Worm (Caenorhabditis elegans): ENCODE measurements around the gene Y55D5A.3.
A peak's percentile ranks its signal among the peaks of the same experiment; 100 is the strongest.

The Y55D5A.3 gene

DNA sequence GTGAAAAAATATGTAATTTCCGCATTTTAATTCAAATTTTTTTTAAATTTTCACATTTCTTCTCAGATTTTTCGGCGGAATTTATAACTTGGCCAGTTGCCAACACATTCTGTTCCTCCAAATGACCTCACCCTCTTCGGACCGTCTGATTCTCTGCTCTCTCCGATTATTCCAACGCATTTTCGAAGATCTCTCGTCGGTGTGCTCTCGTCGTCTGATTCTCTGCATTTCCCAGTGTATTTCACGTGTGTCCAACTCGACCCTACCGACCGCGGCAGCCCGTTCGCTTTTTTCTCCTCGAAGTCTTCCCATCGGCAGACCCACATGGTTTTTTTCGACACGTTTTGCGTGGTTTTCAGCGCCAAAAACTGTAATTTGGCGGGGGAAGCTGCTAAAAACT, 28.3 kb downstream of the Y55D5A.3 start:
- TF ChIP-seq ceh-82 (tag; optimal IDR thresholded peaks at IDR 0.05) = peak in 1 of 3 experiments; percentile 25
- no peak for TF ChIP-seq lin-39 (tag; optimal IDR thresholded peaks at IDR 0.05)
- TF ChIP-seq lir-3 (tag; optimal IDR thresholded peaks at IDR 0.05; ENCODE audit: poor library complexity) = no peak
- no peak for TF ChIP-seq zip-4 (GFP tag; optimal IDR thresholded peaks at IDR 0.05)
- TF ChIP-seq hlh-4 (tag; optimal IDR thresholded peaks at IDR 0.05) = no peak
- peak; percentile 64 to 68 for TF ChIP-seq efl-1 (optimal IDR thresholded peaks at IDR 0.05)
- TF ChIP-seq efl-1 (GFP tag; optimal IDR thresholded peaks at IDR 0.05 in 1 of 2) = peak in 1 of 2 experiments; percentile 32
- no peak for TF ChIP-seq jun-1 (tag; optimal IDR thresholded peaks at IDR 0.05)
- no peak for TF ChIP-seq dsc-1 (tag; optimal IDR thresholded peaks at IDR 0.05)
- peak in 2 of 3 experiments; percentile 32 to 34 for TF ChIP-seq dpl-1 (GFP tag; optimal IDR thresholded peaks at IDR 0.05)
- no peak for TF ChIP-seq swsn-7 (tag; optimal IDR thresholded peaks at IDR 0.05)
- TF ChIP-seq F16B12.6 (tag; optimal IDR thresholded peaks at IDR 0.05) = peak; percentile 9
- TF ChIP-seq nhr-237 (tag; optimal IDR thresholded peaks at IDR 0.05) = no peak
- TF ChIP-seq lin-35 (GFP tag; optimal IDR thresholded peaks at IDR 0.05) = peak; percentile 20 to 28
- peak; percentile 29 for TF ChIP-seq nhr-85 (tag)
- no peak for TF ChIP-seq alr-1 (tag; optimal IDR thresholded peaks at IDR 0.05; ENCODE audit: borderline replicate concordance)
- no peak; the same call in 1 of the 2 replicates for TF ChIP-seq isw-1 (GFP tag; IDR thresholded peaks at IDR 0.05)
- no peak for TF ChIP-seq egl-27 (tag; optimal IDR thresholded peaks at IDR 0.05)
- TF ChIP-seq tbx-2 (tag; optimal IDR thresholded peaks at IDR 0.05) = peak; percentile 17
- peak; percentile 45 for TF ChIP-seq snu-23 (GFP tag; optimal IDR thresholded peaks at IDR 0.05)
- TF ChIP-seq lsy-2 (tag; optimal IDR thresholded peaks at IDR 0.05) = peak; percentile 25 to 30
- TF ChIP-seq nhr-19 (GFP tag; conservative IDR thresholded peaks at IDR 0.05) = no peak
- TF ChIP-seq lin-14 (GFP tag; optimal IDR thresholded peaks at IDR 0.05) = peak; percentile 79
- peak; percentile 57 for TF ChIP-seq mep-1 (tag; optimal IDR thresholded peaks at IDR 0.05)
- peak; percentile 13 for TF ChIP-seq blmp-1 (tag; optimal IDR thresholded peaks at IDR 0.05)

- TF ChIP-seq efl-1 (optimal IDR thresholded peaks at IDR 0.05) (no peak), efl-1 (GFP tag; optimal IDR thresholded peaks at IDR 0.05 in 1 of 2) (peak in 1 of 2 experiments; percentile 71), lin-14 (GFP tag; optimal IDR thresholded peaks at IDR 0.05) (no peak)
These were observed 28.9 kb downstream of the Y55D5A.3 start, which contains the start of gene H05C05.1 for ce11 chrIII:2946626-2947168. Gene H05C05.1, plus strand, starts transcription at chrIII:2947118.

- TF ChIP-seq blmp-1 (tag; optimal IDR thresholded peaks at IDR 0.05) = peak; percentile 65
- TF ChIP-seq zag-1 (tag; optimal IDR thresholded peaks at IDR 0.05) = no peak
- TF ChIP-seq egl-13 (tag; optimal IDR thresholded peaks at IDR 0.05) = no peak
- TF ChIP-seq mep-1 (tag; optimal IDR thresholded peaks at IDR 0.05) = no peak
These were observed 29.5 kb downstream of the Y55D5A.3 start, which contains the start of gene H05C05.4 for ce11 chrIII:2946101-2946500. Gene H05C05.4, minus strand, starts transcription at chrIII:2946201.

ce11 chrIII:2943995-2944394, 31.6 kb downstream of the Y55D5A.3 start, which contains the start of gene R10F2.6:
Gene R10F2.6, minus strand, starts transcription at chrIII:2944095.
- TF ChIP-seq mdl-1 (tag; optimal IDR thresholded peaks at IDR 0.05) (no peak), lin-15B (tag; optimal IDR thresholded peaks at IDR 0.05) (no peak), tbx-2 (tag; optimal IDR thresholded peaks at IDR 0.05) (no peak), lin-35 (GFP tag; optimal IDR thresholded peaks at IDR 0.05) (no peak), rnt-1 (tag; optimal IDR thresholded peaks at IDR 0.05) (no peak), sox-4 (tag; optimal IDR thresholded peaks at IDR 0.05) (no peak), lin-14 (GFP tag; optimal IDR thresholded peaks at IDR 0.05) (no peak), sup-37 (GFP tag; optimal IDR thresholded peaks at IDR 0.05) (no peak), nhr-12 (tag; optimal IDR thresholded peaks at IDR 0.05) (no peak), unc-86 (tag; optimal IDR thresholded peaks at IDR 0.05) (no peak), pag-3 (tag; optimal IDR thresholded peaks at IDR 0.05; ENCODE audit: borderline replicate concordance, insufficient read depth) (no peak), hlh-17 (GFP tag; optimal IDR thresholded peaks at IDR 0.05; ENCODE audit: borderline replicate concordance) (no peak), snpc-4 (tag; optimal IDR thresholded peaks at IDR 0.05) (no peak), C16A3.4 (tag; optimal IDR thresholded peaks at IDR 0.05) (no peak), ceh-88 (GFP tag; IDR thresholded peaks at IDR 0.05) (no peak), nhr-19 (GFP tag; conservative IDR thresholded peaks at IDR 0.05) (no peak), ces-1 (GFP tag; optimal IDR thresholded peaks at IDR 0.05) (no peak)
